Fruit fly (Drosophila melanogaster) Kc167 (cell line): Measurements from ENCODE around the gene twit.

Experiments
- Myc ChIP-seq: fragments of >200 bp; optimal IDR thresholded peaks from 2 replicates; lab custom pipeline; 2017; ENCODE audit warnings: missing external identifiers
- Sin3A ChIP-seq: fragments of >200 bp; optimal IDR thresholded peaks from 2 replicates; lab custom pipeline; 2018; ENCODE audit warnings: missing external identifiers
- h ChIP-seq: fragments of >200 bp; optimal IDR thresholded peaks from 3 replicates; lab custom pipeline; 2018; ENCODE audit warnings: missing external identifiers
- insv ChIP-seq: fragments of >200 bp; optimal IDR thresholded peaks from 3 replicates; lab custom pipeline; 2018; ENCODE audit warnings: missing external identifiers
- psq ChIP-seq: fragments of >200 bp; optimal IDR thresholded peaks from 2 replicates; lab custom pipeline; 2017; ENCODE audit warnings: missing external identifiers
- ttk ChIP-seq: sonication (Bioruptor generic); optimal IDR thresholded peaks from 2 replicates; lab custom pipeline; 2017; ENCODE audit warnings: missing external identifiers

twit gene

DNA sequence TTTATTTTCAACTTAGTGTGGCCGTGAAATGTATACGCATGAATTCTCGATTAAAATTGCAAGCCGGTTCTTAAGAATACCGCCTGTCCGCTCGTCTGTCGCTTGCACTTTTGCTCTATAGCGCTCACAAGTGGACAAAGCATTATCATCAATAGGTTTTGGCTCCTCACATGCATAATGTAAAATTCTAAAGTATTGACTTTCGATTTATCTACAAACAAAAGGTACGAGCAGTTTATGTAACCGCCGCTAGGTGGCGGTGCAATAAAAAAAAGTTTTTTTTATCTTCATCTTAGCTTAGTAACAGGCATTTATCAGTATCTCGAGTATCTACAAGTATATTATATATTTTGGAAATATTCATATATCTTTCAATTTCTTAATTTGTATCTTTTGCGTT lies 26.2 kb upstream of the twit start:
- no peak for TF ChIP-seq Myc (lab: Kevin White, UChicago)
- no peak for TF ChIP-seq h (lab: Kevin White, UChicago)
- TF ChIP-seq Sin3A, result no peak
- no peak for TF ChIP-seq ttk (lab: Kevin White, UChicago)
- no peak for TF ChIP-seq insv (lab: Kevin White, UChicago)

DNA sequence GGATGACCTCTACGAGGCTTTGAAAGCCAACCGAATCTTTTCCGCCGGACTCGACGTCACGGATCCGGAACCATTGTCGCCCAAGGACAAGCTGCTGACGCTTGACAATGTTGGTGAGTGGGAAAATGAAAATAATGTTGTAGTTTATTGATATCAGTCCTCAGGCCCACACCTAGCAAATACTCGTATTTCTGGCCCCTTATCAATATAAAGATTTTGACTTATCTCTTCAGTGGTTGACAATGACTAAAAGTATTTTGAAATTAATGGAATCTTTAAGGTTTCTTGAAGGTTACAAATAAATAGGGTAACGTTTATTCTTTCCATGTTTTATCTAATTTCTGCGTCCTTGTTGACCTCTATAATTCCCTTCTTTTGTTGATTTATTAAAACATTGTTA lies 25.3 kb upstream of the twit start:
- no peak for TF ChIP-seq Sin3A
- TF ChIP-seq psq (lab: Kevin White, UChicago), result no peak
- no peak for TF ChIP-seq insv (lab: Kevin White, UChicago)
- no peak for TF ChIP-seq ttk (lab: Kevin White, UChicago)
- no peak for TF ChIP-seq h (lab: Kevin White, UChicago)
- TF ChIP-seq Myc (lab: Kevin White, UChicago), result no peak

DNA sequence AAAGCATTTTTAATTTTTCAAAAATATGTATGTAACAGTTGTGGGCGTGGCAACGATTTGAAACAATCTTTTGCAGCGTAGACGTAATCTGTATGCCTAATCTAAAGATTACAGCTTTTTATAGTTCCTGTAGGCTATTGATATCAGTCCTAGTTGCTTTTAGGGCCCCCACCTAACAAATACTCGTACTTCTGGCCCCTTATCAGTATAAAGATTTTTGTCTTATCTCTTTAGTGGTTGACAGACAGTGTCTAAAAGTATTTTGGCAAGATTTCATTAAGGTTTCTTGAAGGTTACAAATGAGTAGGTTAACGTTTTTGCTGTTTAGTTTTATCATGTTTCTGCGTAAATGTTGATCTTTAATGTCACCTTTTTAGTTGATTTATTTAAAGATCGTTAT lies 23.7 kb upstream of the twit start:
- TF ChIP-seq Sin3A, result no peak
- TF ChIP-seq Myc (lab: Kevin White, UChicago), result no peak
- no peak for TF ChIP-seq insv (lab: Kevin White, UChicago)
- TF ChIP-seq h (lab: Kevin White, UChicago), result no peak
- no peak for TF ChIP-seq psq (lab: Kevin White, UChicago)
- no peak for TF ChIP-seq ttk (lab: Kevin White, UChicago)

DNA sequence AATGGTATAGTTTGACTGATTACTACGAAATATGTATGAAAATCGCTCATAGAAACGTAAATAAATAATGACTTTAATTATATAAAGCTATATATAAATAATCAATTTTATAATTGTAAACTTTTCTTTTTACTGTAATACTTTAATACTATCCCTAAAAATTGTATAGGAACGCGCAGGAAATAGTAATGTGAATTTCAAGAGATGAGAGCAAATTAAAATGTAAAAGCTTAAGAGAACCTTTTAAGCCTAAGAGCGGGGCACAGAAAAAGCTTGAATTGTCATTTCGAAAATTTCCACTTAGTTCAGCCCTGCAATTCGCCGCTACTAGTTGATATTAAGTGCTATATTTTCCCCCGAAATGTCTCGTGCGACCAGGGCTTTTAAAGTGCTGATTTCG lies 23.1 kb upstream of the twit start, which contains the start of gene CG31673:
TSS of gene CG31673 (plus strand) at position 301 of the 400 bp plus-strand sequence.
- TF ChIP-seq insv (lab: Kevin White, UChicago) (no peak), psq (lab: Kevin White, UChicago) (no peak), h (lab: Kevin White, UChicago) (no peak), Sin3A (no peak), ttk (lab: Kevin White, UChicago) (no peak), Myc (lab: Kevin White, UChicago) (no peak)

DNA sequence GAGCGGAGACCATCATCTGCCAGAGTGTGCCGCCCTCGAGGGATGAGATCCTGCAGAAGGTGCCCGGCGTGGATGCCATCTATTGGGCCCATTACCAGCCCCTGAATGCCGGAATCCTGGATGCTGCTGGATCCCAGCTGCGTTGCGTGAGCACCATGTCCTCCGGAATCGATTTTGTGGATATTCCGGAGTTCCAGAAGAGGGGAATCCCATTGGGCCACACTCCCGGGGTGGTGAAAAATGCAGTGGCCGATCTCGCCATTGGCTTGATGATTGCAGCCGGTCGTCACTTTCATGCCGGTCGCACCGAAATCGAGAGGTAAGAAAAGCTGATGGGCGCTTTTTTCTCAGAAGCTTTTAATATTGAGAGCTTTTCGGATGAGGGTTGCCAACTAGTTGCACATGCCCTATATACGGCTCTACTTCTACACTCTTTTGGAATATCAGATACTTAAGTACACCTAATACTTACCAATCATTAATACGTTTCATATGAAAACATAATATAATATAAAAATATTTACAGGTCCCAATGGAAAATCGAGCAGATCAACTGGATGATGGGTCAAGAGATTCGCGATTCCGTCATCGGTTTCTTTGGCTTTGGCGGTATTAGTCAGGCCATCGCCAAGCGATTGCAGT lies 22.5 kb upstream of the twit start:
- TF ChIP-seq psq (lab: Kevin White, UChicago) (no peak), Myc (lab: Kevin White, UChicago) (no peak), ttk (lab: Kevin White, UChicago) (no peak), h (lab: Kevin White, UChicago) (no peak), Sin3A (no peak), insv (lab: Kevin White, UChicago) (no peak)

DNA sequence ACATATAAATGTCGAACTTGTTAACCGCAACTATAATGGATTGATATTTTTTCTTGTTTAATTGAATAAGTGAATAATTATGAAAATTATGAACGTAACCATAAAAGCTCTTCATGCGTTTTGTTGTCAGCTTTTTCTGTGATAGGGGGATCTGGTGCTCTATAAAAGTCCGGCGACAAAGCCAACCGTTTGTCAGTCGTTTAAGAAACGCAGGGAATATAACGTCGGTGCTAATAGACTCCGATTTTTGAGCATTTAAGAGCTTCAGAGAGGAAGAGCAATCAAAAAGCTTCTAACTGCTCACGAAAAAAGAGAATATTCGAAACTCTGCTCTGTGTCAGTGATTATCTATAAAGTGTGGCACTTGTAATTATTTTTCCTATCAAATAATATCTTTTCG lies 21.3 kb upstream of the twit start, which contains the start of gene CG31674:
TSS of gene CG31674 (plus strand) at position 203 of the 400 bp plus-strand sequence.
- TF ChIP-seq Sin3A (no peak), insv (lab: Kevin White, UChicago) (no peak), h (lab: Kevin White, UChicago) (no peak)

DNA sequence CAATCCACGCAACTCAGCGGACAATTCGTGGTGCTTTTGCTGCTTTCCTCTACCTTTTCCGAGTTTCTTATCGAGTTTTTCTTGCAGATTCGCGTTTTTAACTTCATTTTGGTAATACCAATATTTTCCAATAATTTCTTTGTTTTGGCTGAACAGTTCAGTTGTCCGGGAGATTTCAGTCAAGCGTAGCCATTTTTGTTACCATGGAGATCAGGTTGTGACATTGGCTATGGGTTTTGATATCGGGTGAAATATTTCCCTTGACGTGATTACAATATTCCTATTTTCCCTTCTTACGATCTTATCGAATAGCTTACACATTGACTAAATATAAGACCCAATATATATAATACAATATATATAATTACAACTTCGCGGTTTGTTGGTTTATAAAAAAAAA lies 16.9 kb upstream of the twit start, which contains the start of gene Oseg5:
TSS of gene Oseg5 (minus strand) at position 340 of the 400 bp plus-strand sequence.
- TF ChIP-seq insv (lab: Kevin White, UChicago) (no peak), Sin3A (no peak), psq (lab: Kevin White, UChicago) (no peak), h (lab: Kevin White, UChicago) (no peak), Myc (lab: Kevin White, UChicago) (no peak), ttk (lab: Kevin White, UChicago) (no peak)

DNA sequence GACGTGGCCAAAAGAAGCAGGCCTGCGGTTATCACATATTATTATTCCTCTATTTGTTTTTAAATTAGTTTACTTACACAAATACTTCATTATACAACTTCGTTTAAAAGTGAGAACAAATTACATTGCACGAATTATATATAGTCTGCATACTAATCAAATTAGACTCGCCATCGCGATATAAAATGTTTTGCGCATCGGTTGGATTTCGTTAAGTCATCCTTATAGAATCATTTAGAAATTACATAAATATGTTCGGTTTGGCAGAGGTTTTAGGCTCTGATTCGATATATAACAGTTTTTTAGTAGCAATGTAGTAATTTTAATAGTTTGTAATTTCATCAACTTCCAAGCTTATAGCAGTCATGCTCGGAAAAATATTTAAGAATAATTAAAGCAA lies 14.5 kb upstream of the twit start, which contains the start of gene Spn38F:
TSS of gene Spn38F (minus strand) at position 101 of the 400 bp plus-strand sequence.
- no peak for TF ChIP-seq Myc (lab: Kevin White, UChicago)
- TF ChIP-seq psq (lab: Kevin White, UChicago), result no peak

DNA sequence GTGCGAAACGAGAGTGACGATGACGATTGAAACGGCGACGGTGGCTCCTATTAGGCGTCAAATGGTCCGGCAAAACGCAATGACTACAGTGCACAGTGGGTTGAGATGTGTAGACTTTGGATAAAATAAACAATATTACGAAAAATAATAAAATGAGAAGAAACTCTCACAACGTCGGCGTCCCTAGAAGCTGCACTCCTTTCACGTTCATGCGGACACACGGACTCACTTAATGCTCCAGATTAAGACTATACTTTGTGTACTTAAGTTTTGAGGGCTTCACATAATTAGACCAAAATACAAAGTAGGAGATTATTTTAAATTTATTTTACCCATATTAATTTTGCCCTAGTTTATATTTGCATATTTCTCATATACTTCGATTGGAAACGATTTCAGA lies 12.4 kb upstream of the twit start:
- no peak for TF ChIP-seq Myc (lab: Kevin White, UChicago)
- TF ChIP-seq h (lab: Kevin White, UChicago), result no peak
- no peak for TF ChIP-seq Sin3A
- no peak for TF ChIP-seq psq (lab: Kevin White, UChicago)
- no peak for TF ChIP-seq insv (lab: Kevin White, UChicago)
- TF ChIP-seq ttk (lab: Kevin White, UChicago), result no peak

DNA sequence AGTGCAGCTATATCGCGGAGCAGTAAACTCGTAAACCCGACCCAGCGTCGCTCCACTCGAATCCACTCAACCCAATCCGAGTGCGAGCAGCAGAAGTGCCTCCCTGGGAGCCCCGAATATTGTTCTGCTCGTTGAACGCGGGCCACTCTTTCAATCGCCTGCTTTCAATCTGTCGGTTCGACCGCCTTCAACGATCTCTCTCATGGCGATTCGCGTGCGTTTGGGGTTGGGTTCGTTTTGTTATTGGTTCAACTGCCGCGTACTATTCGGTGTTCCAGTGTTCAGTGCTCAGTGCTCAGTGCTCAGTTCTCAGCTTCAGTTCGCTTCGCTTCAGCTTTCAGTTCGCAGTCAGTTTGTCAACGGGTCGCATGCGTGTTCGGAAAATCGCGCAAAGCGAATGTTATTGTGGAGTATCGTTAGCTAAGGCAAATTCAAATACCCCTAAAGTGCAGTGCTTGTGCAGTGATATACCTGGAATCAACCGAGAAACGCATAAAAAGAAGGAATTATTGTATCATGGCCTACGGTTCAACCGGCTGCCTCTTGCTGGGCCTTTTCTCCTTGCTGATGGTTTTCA lies 11.8 kb upstream of the twit start, which contains the start of gene CG31676:
TSS of gene CG31676 (plus strand) at position 289 of the 577 bp plus-strand sequence.
- TF ChIP-seq h (lab: Kevin White, UChicago), result no peak
- TF ChIP-seq Myc (lab: Kevin White, UChicago), result no peak
- TF ChIP-seq Sin3A, result no peak
- TF ChIP-seq insv (lab: Kevin White, UChicago), result no peak
- TF ChIP-seq ttk (lab: Kevin White, UChicago), result no peak
- TF ChIP-seq psq (lab: Kevin White, UChicago), result no peak

DNA sequence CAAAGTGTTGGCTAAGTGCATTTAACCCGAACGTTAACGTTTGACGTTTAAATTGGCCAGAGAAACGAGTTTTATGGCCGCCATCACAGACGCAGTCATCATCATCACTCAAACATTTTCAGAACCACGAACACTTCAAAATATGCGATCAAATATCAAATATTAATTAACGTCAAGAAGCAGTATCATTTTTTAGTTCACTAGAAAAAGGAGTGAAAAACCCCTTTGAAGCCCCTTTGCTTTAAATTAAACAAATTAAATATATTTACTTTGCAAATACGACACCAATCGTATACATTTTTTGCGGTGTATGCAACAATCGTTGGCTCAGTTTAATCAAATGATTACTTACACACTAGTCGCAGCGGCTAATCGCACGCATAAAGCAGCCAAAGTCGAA lies 8.0 kb upstream of the twit start:
- TF ChIP-seq h (lab: Kevin White, UChicago), result no peak
- no peak for TF ChIP-seq Myc (lab: Kevin White, UChicago)
- TF ChIP-seq Sin3A, result no peak
- no peak for TF ChIP-seq ttk (lab: Kevin White, UChicago)

DNA sequence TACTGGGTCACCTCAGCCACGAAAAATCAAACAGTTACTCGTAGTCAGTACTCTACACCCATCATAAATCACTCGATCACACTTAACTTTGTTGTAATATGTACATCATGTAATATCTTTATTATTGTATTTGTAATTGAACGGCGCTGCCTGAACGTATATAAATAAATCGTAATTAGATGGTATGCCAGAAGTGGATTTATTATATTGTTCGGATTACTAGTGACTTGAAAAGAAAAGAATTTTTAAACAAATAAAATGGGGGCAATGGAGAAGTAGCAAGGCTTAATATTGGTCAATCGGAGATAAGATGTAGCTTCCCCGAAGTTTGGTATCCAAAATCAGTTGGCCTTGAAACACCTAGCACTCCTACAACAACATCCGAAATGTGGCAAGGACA lies 3.4 kb upstream of the twit start, which contains the start of gene CG14402:
TSS of gene CG14402 (plus strand) at position 301 of the 400 bp plus-strand sequence.
- TF ChIP-seq Myc (lab: Kevin White, UChicago), result no peak
- no peak for TF ChIP-seq psq (lab: Kevin White, UChicago)
- no peak for TF ChIP-seq h (lab: Kevin White, UChicago)
- TF ChIP-seq Sin3A, result no peak
- no peak for TF ChIP-seq insv (lab: Kevin White, UChicago)
- TF ChIP-seq ttk (lab: Kevin White, UChicago), result no peak
